Worm (Caenorhabditis elegans): Measurements from ENCODE around the gene F35F11.2.

Gene F35F11.2

DNA sequence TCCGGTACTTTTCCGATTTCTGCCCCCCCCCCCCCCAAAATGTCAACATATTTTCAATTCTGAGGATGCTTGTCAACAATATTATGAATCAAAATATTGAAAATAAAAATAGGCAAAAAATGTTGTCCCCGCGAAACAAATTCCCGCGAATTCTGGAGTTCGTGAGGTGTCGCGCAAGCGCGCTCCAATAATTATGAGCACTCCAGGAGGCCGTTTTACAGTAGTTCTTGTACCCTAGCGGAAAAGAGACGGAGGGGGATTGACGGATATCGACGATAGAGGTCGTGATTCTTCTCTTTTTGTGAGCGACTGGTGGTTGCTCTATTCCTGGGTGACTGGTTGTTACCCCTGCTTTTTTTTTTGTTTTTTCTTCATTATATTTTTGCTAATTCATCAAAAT is 30.7 kb downstream of the F35F11.2 start:
- TF ChIP-seq tbx-2 (tag; optimal IDR thresholded peaks at IDR 0.05) (peak; percentile 58), ceh-48 (tag; optimal IDR thresholded peaks at IDR 0.05) (no peak), C08G9.2 (tag; optimal IDR thresholded peaks at IDR 0.05) (peak; percentile 7), ceh-9 (tag; optimal IDR thresholded peaks at IDR 0.05) (no peak), ztf-16 (tag; optimal IDR thresholded peaks at IDR 0.05) (no peak), lim-6 (tag; optimal IDR thresholded peaks at IDR 0.05) (no peak), ceh-19 (GFP tag; optimal IDR thresholded peaks at IDR 0.05) (no peak), pqm-1 (tag; optimal IDR thresholded peaks at IDR 0.05) (no peak), C38D4.7 (GFP tag; optimal IDR thresholded peaks at IDR 0.05) (no peak), sox-2 (GFP tag; IDR thresholded peaks at IDR 0.05) (no peak), ttx-3 (tag; optimal IDR thresholded peaks at IDR 0.05) (no peak), zip-5 (tag; optimal IDR thresholded peaks at IDR 0.05) (peak; percentile 2), lin-11 (tag; optimal IDR thresholded peaks at IDR 0.05) (no peak), ceh-31 (tag; optimal IDR thresholded peaks at IDR 0.05) (peak; percentile 55), hlh-15 (tag; optimal IDR thresholded peaks at IDR 0.05) (no peak), pha-4 (tag; optimal IDR thresholded peaks at IDR 0.05) (no peak), ref-2 (tag; optimal IDR thresholded peaks at IDR 0.05) (peak; percentile 59), hlh-30 (tag; optimal IDR thresholded peaks at IDR 0.05; ENCODE audit: insufficient read depth) (no peak), ceh-45 (GFP tag; IDR thresholded peaks at IDR 0.05) (no peak), ets-4 (tag; optimal IDR thresholded peaks at IDR 0.05) (no peak), ceh-14 (tag; optimal IDR thresholded peaks at IDR 0.05) (no peak), hlh-6 (tag; optimal IDR thresholded peaks at IDR 0.05) (no peak), odd-2 (tag; optimal IDR thresholded peaks at IDR 0.05) (no peak), pros-1 (tag; optimal IDR thresholded peaks at IDR 0.05) (no peak), ceh-22 (tag; optimal IDR thresholded peaks at IDR 0.05) (no peak), ceh-2 (tag; optimal IDR thresholded peaks at IDR 0.05) (peak; percentile 44), ceh-18 (tag; optimal IDR thresholded peaks at IDR 0.05) (no peak), pha-2 (tag; optimal IDR thresholded peaks at IDR 0.05) (no peak), unc-42 (tag; optimal IDR thresholded peaks at IDR 0.05) (no peak), gmeb-2 (tag; optimal IDR thresholded peaks at IDR 0.05) (no peak), madf-2 (tag; optimal IDR thresholded peaks at IDR 0.05) (no peak), unc-55 (GFP tag; optimal IDR thresholded peaks at IDR 0.05) (no peak), fax-1 (tag; optimal IDR thresholded peaks at IDR 0.05) (no peak), K02D7.2 (tag; optimal IDR thresholded peaks at IDR 0.05) (no peak), nhr-11 (tag; optimal IDR thresholded peaks at IDR 0.05) (no peak), ceh-34 (tag; optimal IDR thresholded peaks at IDR 0.05) (no peak)

ce11 chrIV:4072027-4072426 is 31.9 kb downstream of the F35F11.2 start, which contains the start of gene pqn-75:
Gene pqn-75 (plus strand): TSS chrIV:4072327.
- TF ChIP-seq nhr-232 (tag; optimal IDR thresholded peaks at IDR 0.05) = no peak
- no peak for TF ChIP-seq sox-2 (GFP tag; IDR thresholded peaks at IDR 0.05)
- no peak for TF ChIP-seq nhr-11 (tag; optimal IDR thresholded peaks at IDR 0.05)
- no peak for TF ChIP-seq ceh-24 (tag; optimal IDR thresholded peaks at IDR 0.05)
- no peak for TF ChIP-seq nfya-1 (tag; optimal IDR thresholded peaks at IDR 0.05)
- no peak for TF ChIP-seq unc-42 (tag; optimal IDR thresholded peaks at IDR 0.05)
- TF ChIP-seq T23F11.4 (GFP tag; optimal IDR thresholded peaks at IDR 0.05) = no peak
- no peak for TF ChIP-seq fkh-10 (GFP tag; optimal IDR thresholded peaks at IDR 0.05)
- TF ChIP-seq tbx-2 (tag; optimal IDR thresholded peaks at IDR 0.05) = no peak
- TF ChIP-seq pat-9 (tag; optimal IDR thresholded peaks at IDR 0.05) = no peak
- TF ChIP-seq dve-1 (tag; optimal IDR thresholded peaks at IDR 0.05) = no peak
- no peak for TF ChIP-seq F13H6.1 (tag; optimal IDR thresholded peaks at IDR 0.05)

Data from whole organism, late embryonic.